Worm (Caenorhabditis elegans): ENCODE results near the gene C10A4.1.

ce11 chrX:7430483-7430882 lies 14.3 kb downstream of the C10A4.1 start:
- TF ChIP-seq atf-7 (tag; optimal IDR thresholded peaks at IDR 0.05) = no peak
- TF ChIP-seq nfyb-1 (GFP tag; IDR thresholded peaks at IDR 0.05) = no peak
- TF ChIP-seq rcor-1 (GFP tag; IDR thresholded peaks at IDR 0.05) = no peak
- no peak for TF ChIP-seq bed-2 (GFP tag; IDR thresholded peaks at IDR 0.05)
- no peak for TF ChIP-seq unc-62 (GFP tag; optimal IDR thresholded peaks at IDR 0.05)
